Fruit fly (Drosophila melanogaster): ENCODE measurements around the gene CG3708.

CG3708 gene

DNA sequence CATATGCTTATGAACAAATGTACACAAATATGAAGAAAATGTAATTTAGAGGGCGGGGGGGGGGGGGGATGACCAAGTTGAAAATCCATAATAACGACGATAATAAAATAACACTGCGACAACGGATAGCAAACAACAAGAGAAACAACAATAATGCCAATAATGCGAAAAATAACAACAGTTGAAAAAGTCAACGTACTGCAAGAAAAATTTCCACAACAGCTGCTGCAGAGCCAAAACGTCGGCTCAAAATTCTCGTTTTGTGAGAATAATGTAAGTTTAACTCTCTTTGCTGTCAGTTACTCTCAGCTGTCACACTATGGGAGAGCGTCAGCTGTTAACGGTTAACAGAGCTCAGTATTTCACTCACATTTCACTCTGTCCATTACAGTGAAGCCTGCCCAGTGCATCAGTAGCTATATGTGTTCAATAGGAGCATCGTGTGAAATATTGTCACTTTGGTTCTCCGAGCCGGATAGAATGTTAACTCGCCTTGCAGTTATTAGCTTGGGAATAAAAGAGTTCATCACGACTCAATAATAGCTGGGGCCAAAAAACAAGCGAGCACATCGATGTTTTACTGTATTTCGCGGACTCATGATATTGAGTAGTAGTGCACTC lies 29.1 kb downstream of the CG3708 start (continued):
- TF ChIP-seq CG11695 (GFP tag; IDR thresholded peaks at IDR 0.05) = peak; percentile 83
- peak; percentile 66 for TF ChIP-seq danr (GFP tag; IDR thresholded peaks at IDR 0.05)
- TF ChIP-seq chif (GFP tag; optimal IDR thresholded peaks at IDR 0.05) = peak; percentile 61 to 82
- TF ChIP-seq CG17912 (GFP tag; optimal IDR thresholded peaks at IDR 0.05) = no peak
- TF ChIP-seq eyg (GFP tag; optimal IDR thresholded peaks at IDR 0.05) = peak; percentile 38
- TF ChIP-seq CG15073 (GFP tag; optimal IDR thresholded peaks at IDR 0.05) = no peak
- TF ChIP-seq CG17802 (tag; optimal IDR thresholded peaks at IDR 0.05) = peak; percentile 30
- TF ChIP-seq Sry-β (GFP tag; optimal IDR thresholded peaks at IDR 0.05) = no peak
- no peak for TF ChIP-seq Doc3 (GFP tag; IDR thresholded peaks at IDR 0.05; ENCODE audit: partially characterized antibody)
- peak; percentile 47; the same call in 1 of the 3 replicates for TF ChIP-seq CG7357 (GFP tag; IDR thresholded peaks at IDR 0.05)
- peak; percentile 78 for TF ChIP-seq chn (GFP tag; optimal IDR thresholded peaks at IDR 0.05)
- TF ChIP-seq tap (tag; optimal IDR thresholded peaks at IDR 0.05) = peak; percentile 73
- TF ChIP-seq CG12299 (tag; optimal IDR thresholded peaks at IDR 0.05) = peak; percentile 67
- TF ChIP-seq Atf6 (GFP tag; IDR thresholded peaks at IDR 0.05) = peak; percentile 76
- peak in 1 of 2 experiments; percentile 22 for TF ChIP-seq Hr78 (GFP tag; optimal IDR thresholded peaks at IDR 0.05)
- peak; percentile 60 for TF ChIP-seq repo (GFP tag; optimal IDR thresholded peaks at IDR 0.05)
- peak; percentile 84 for TF ChIP-seq slbo (GFP tag; IDR thresholded peaks at IDR 0.05)
- TF ChIP-seq cwo (GFP tag; optimal IDR thresholded peaks at IDR 0.05) = peak; percentile 69
- TF ChIP-seq slp2 (GFP tag; optimal IDR thresholded peaks at IDR 0.05) = peak; percentile 67
- TF ChIP-seq CG33213 (GFP tag; optimal IDR thresholded peaks at IDR 0.05) = peak; percentile 36
- peak; percentile 43; the same call in 1 of the 2 replicates for TF ChIP-seq MBD-R2 (GFP tag; IDR thresholded peaks at IDR 0.05)
- TF ChIP-seq trem (tag; optimal IDR thresholded peaks at IDR 0.05) = peak; percentile 52
- peak; percentile 11 for TF ChIP-seq CG3995 (GFP tag; optimal IDR thresholded peaks at IDR 0.05)
- peak; percentile 72 for TF ChIP-seq fd3F (GFP tag; optimal IDR thresholded peaks at IDR 0.05)
- peak; percentile 83 for TF ChIP-seq seq (GFP tag; IDR thresholded peaks at IDR 0.05)
- peak; percentile 74 for TF ChIP-seq stc (GFP tag; IDR thresholded peaks at IDR 0.05)
- TF ChIP-seq CG8478 (optimal IDR thresholded peaks at IDR 0.05) = no peak
- TF ChIP-seq CG10565 (GFP tag; optimal IDR thresholded peaks at IDR 0.05) = no peak
- TF ChIP-seq ato (GFP tag; IDR thresholded peaks at IDR 0.05; ENCODE audit: partially characterized antibody) = no peak
- no peak for TF ChIP-seq CG8359 (GFP tag; optimal IDR thresholded peaks at IDR 0.05; ENCODE audit: borderline replicate concordance)
- TF ChIP-seq CG16815 (GFP tag; optimal IDR thresholded peaks at IDR 0.05) = peak; percentile 60
- TF ChIP-seq CG10654 (GFP tag; optimal IDR thresholded peaks at IDR 0.05) = peak; percentile 80
- no peak for TF ChIP-seq CG12104 (GFP tag; optimal IDR thresholded peaks at IDR 0.05)
- TF ChIP-seq Rfx (GFP tag; IDR thresholded peaks at IDR 0.05) = peak; percentile 88
- no peak for TF ChIP-seq C15 (GFP tag; IDR thresholded peaks at IDR 0.05)
- no peak for TF ChIP-seq dimm (GFP tag; IDR thresholded peaks at IDR 0.05)
- TF ChIP-seq CG11247 (GFP tag; IDR thresholded peaks at IDR 0.05) = peak; percentile 73
- peak; percentile 50 for TF ChIP-seq CG1529 (GFP tag; optimal IDR thresholded peaks at IDR 0.05)
- peak; percentile 52 for TF ChIP-seq zen (tag; optimal IDR thresholded peaks at IDR 0.05)
- TF ChIP-seq CG15269 (tag; optimal IDR thresholded peaks at IDR 0.05) = peak; percentile 86
- no peak; the same call in 1 of the 2 replicates for TF ChIP-seq CG13287 (GFP tag; IDR thresholded peaks at IDR 0.05; ENCODE audit: partially characterized antibody)
- TF ChIP-seq vvl (GFP tag; IDR thresholded peaks at IDR 0.05) = peak; percentile 89
- TF ChIP-seq CG6689 (GFP tag; IDR thresholded peaks at IDR 0.05) = peak; percentile 84
- TF ChIP-seq CG10209 (GFP tag; optimal IDR thresholded peaks at IDR 0.05) = peak; percentile 76
- peak; percentile 82 for TF ChIP-seq pnt (GFP tag; optimal IDR thresholded peaks at IDR 0.05)
- peak; percentile 29 for TF ChIP-seq CG7987 (GFP tag; optimal IDR thresholded peaks at IDR 0.05)
- peak; percentile 86 for TF ChIP-seq CG7839 (tag; optimal IDR thresholded peaks at IDR 0.05)
- TF ChIP-seq Jarid2 (GFP tag; optimal IDR thresholded peaks at IDR 0.05) = peak; percentile 22
- 0 out of 2 replicates have a peak, but pooled peaks have one; percentile 32 for TF ChIP-seq dati (GFP tag; IDR thresholded peaks at IDR 0.05)
- no peak for TF ChIP-seq pros (GFP tag; optimal IDR thresholded peaks at IDR 0.05)
